Fruit fly (Drosophila melanogaster) Kc167 (cell line): ENCODE results near the gene CG4951.

ENCODE experiments used
- Sin3A ChIP-seq: fragments of >200 bp; optimal IDR thresholded peaks from 2 replicates; lab custom pipeline; 2018; ENCODE audit warnings: missing external identifiers
- h ChIP-seq: fragments of >200 bp; optimal IDR thresholded peaks from 3 replicates; lab custom pipeline; 2018; ENCODE audit warnings: missing external identifiers
- insv ChIP-seq: fragments of >200 bp; optimal IDR thresholded peaks from 3 replicates; lab custom pipeline; 2018; ENCODE audit warnings: missing external identifiers
- ttk ChIP-seq: sonication (Bioruptor generic); optimal IDR thresholded peaks from 2 replicates; lab custom pipeline; 2017; ENCODE audit warnings: missing external identifiers

- no peak for TF ChIP-seq ttk (lab: Kevin White, UChicago)
- no peak for TF ChIP-seq h (lab: Kevin White, UChicago)
- TF ChIP-seq insv (lab: Kevin White, UChicago), result no peak
- no peak for TF ChIP-seq Sin3A (lab: Kevin White, UChicago)
Measured at dm6 chr3R:27953890-27954289, at the start of gene CG4951.
